Worm (Caenorhabditis elegans) whole organism, L1 larva: ENCODE results near the gene CC8.2.

Source experiments
- C34B4.2 ChIP-seq: sonication (generic microtip); optimal IDR thresholded peaks from 2 replicates; lab custom pipeline; 2017; ENCODE audit warnings: mild to moderate bottlenecking, missing genetic modification characterization, missing compliant biosample characterization
- F16B12.6 ChIP-seq: fragments of 150-350 bp; optimal IDR thresholded peaks from 2 replicates; lab custom pipeline; 2014; ENCODE audit warnings: missing biosample characterization, missing genetic modification characterization
- alr-1 ChIP-seq: fragments of 200-800 bp; sonication (Bioruptor generic); optimal IDR thresholded peaks from 2 replicates; lab custom pipeline; 2018; ENCODE audit warnings: borderline replicate concordance, mild to moderate bottlenecking, missing genetic modification characterization, missing compliant biosample characterization
- ceh-63 ChIP-seq: fragments of 200-800 bp; sonication (Bioruptor generic); optimal IDR thresholded peaks from 2 replicates; lab custom pipeline; 2018; ENCODE audit warnings: mild to moderate bottlenecking, missing genetic modification characterization, missing compliant biosample characterization
- ceh-8 ChIP-seq: fragments of 200-800 bp; sonication (Bioruptor generic); optimal IDR thresholded peaks from 2 replicates; lab custom pipeline; 2018; ENCODE audit warnings: mild to moderate bottlenecking, missing genetic modification characterization, moderate library complexity, missing compliant biosample characterization
- ceh-82 ChIP-seq, 3 experiments: fragments of 150-350 bp in 1 of 3; sonication (generic microtip) in 2 of 3; optimal IDR thresholded peaks; 2 replicates each; lab custom pipeline; 2014 to 2017; ENCODE audit warnings: missing biosample characterization in 3 of 3, missing genetic modification characterization in 3 of 3
- efl-1 ChIP-seq, 4 experiments: fragments of 150-350 bp; optimal IDR thresholded peaks in 3 of 4; peaks in 1 of 4; 1 replicate in 1 of 4; 2 replicates in 3 of 4; lab custom pipeline; 2014; ENCODE audit warnings: missing biosample characterization in 2 of 4, missing genetic modification characterization in 2 of 4, missing genetic modification reagents in 2 of 4
- efl-3 ChIP-seq: fragments of 200-800 bp; sonication (Bioruptor generic); optimal IDR thresholded peaks from 2 replicates; lab custom pipeline; 2018; ENCODE audit warnings: mild to moderate bottlenecking, missing genetic modification characterization, missing compliant biosample characterization
- egl-27 ChIP-seq, 2 experiments: fragments of 150-350 bp in 1 of 2; sonication (generic microtip); optimal IDR thresholded peaks; 3 replicates each; lab custom pipeline; 2017 to 2018; ENCODE audit warnings: missing biosample characterization in 2 of 2, missing genetic modification characterization in 2 of 2, missing genetic modification reagents in 2 of 2
- elt-2 ChIP-seq: sonication (generic microtip); optimal IDR thresholded peaks from 2 replicates; lab custom pipeline; 2016; ENCODE audit warnings: missing genetic modification characterization, mild to moderate bottlenecking, inconsistent platforms, missing compliant biosample characterization, missing genetic modification reagents
- fkh-8 ChIP-seq: sonication (generic microtip); optimal IDR thresholded peaks from 2 replicates; lab custom pipeline; 2016; ENCODE audit warnings: mild to moderate bottlenecking, missing genetic modification characterization, missing compliant biosample characterization
- hlh-17 ChIP-seq: fragments of 200-800 bp; sonication (Bioruptor generic); optimal IDR thresholded peaks from 2 replicates; lab custom pipeline; 2018; ENCODE audit warnings: missing genetic modification characterization, mild to moderate bottlenecking, missing compliant biosample characterization, moderate library complexity, borderline replicate concordance
- hpl-2 ChIP-seq: fragments of 150-350 bp; optimal IDR thresholded peaks from 2 replicates; lab custom pipeline; 2014; ENCODE audit warnings: missing biosample characterization, missing genetic modification reagents, missing genetic modification characterization
- isw-1 ChIP-seq: fragments of 200-800 bp; sonication (Bioruptor generic); IDR thresholded peaks from 2 replicates; pipeline ENCODE4 v1.3.6; 2022; ENCODE audit warnings: missing genetic modification characterization, missing compliant biosample characterization
- lin-13 ChIP-seq: fragments of 150-350 bp; optimal IDR thresholded peaks from 2 replicates; lab custom pipeline; 2014; ENCODE audit warnings: missing biosample characterization, missing genetic modification reagents, missing genetic modification characterization
- lir-3 ChIP-seq: sonication (generic microtip); optimal IDR thresholded peaks from 2 replicates; lab custom pipeline; 2016; ENCODE audit warnings: mild to moderate bottlenecking, missing genetic modification characterization, moderate library complexity, missing compliant biosample characterization; ENCODE audit not compliant: poor library complexity
- lsy-2 ChIP-seq, 2 experiments: fragments of 150-350 bp; optimal IDR thresholded peaks; 2 replicates each; lab custom pipeline; 2014; ENCODE audit warnings: missing biosample characterization in 2 of 2, missing genetic modification characterization in 2 of 2
- mdl-1 ChIP-seq, 2 experiments: fragments of 150-350 bp; optimal IDR thresholded peaks; 2 replicates each; lab custom pipeline; 2014 to 2017; ENCODE audit warnings: missing biosample characterization in 2 of 2, missing genetic modification characterization in 2 of 2, inconsistent platforms in 1 of 2
- nhr-12 ChIP-seq: sonication (generic microtip); optimal IDR thresholded peaks from 2 replicates; lab custom pipeline; 2017; ENCODE audit warnings: missing biosample characterization, missing genetic modification characterization
- nhr-28 ChIP-seq: fragments of 150-350 bp; optimal IDR thresholded peaks from 2 replicates; lab custom pipeline; 2014; ENCODE audit warnings: missing biosample characterization, missing genetic modification characterization
- nhr-47 ChIP-seq: sonication (generic microtip); optimal IDR thresholded peaks from 2 replicates; lab custom pipeline; 2016; ENCODE audit warnings: mild to moderate bottlenecking, missing genetic modification characterization, moderate library complexity, missing compliant biosample characterization
- nhr-76 ChIP-seq: sonication (generic microtip); optimal IDR thresholded peaks from 2 replicates; lab custom pipeline; 2017; ENCODE audit warnings: missing biosample characterization, missing genetic modification characterization
- nhr-85 ChIP-seq: sonication (generic microtip); peaks from one replicate; lab custom pipeline; 2016; ENCODE audit warnings: missing genetic modification characterization, inconsistent platforms, missing compliant biosample characterization
- rnt-1 ChIP-seq: sonication (generic microtip); optimal IDR thresholded peaks from 2 replicates; lab custom pipeline; 2016; ENCODE audit warnings: mild to moderate bottlenecking, missing genetic modification characterization, moderate library complexity, missing compliant biosample characterization
- skn-1 ChIP-seq: fragments of 150-350 bp; optimal IDR thresholded peaks from 2 replicates; lab custom pipeline; 2014; ENCODE audit warnings: missing biosample characterization, missing genetic modification characterization
- snpc-4 ChIP-seq: fragments of 150-350 bp; optimal IDR thresholded peaks from 2 replicates; lab custom pipeline; 2014; ENCODE audit warnings: missing biosample characterization, missing genetic modification characterization
- sptf-1 ChIP-seq: fragments of 150-350 bp; optimal IDR thresholded peaks from 2 replicates; lab custom pipeline; 2014; ENCODE audit warnings: missing biosample characterization, missing genetic modification characterization
- sup-37 ChIP-seq: fragments of 200-800 bp; sonication (Bioruptor generic); optimal IDR thresholded peaks from 2 replicates; lab custom pipeline; 2018; ENCODE audit warnings: mild to moderate bottlenecking, missing genetic modification characterization, missing compliant biosample characterization
- tlp-1 ChIP-seq: fragments of 150-350 bp; optimal IDR thresholded peaks from 2 replicates; lab custom pipeline; 2014; ENCODE audit warnings: missing biosample characterization, missing genetic modification characterization
- unc-62 ChIP-seq: fragments of 150-350 bp; optimal IDR thresholded peaks from 2 replicates; lab custom pipeline; 2014; ENCODE audit warnings: missing biosample characterization, missing genetic modification reagents, missing genetic modification characterization
- unc-86 ChIP-seq: sonication (generic microtip); optimal IDR thresholded peaks from 2 replicates; lab custom pipeline; 2016; ENCODE audit warnings: missing genetic modification characterization, missing compliant biosample characterization
- zag-1 ChIP-seq: fragments of 150-350 bp; optimal IDR thresholded peaks from 2 replicates; lab custom pipeline; 2014; ENCODE audit warnings: missing biosample characterization, missing genetic modification characterization
- zip-4 ChIP-seq: fragments of 200-800 bp; sonication (Bioruptor generic); optimal IDR thresholded peaks from 2 replicates; lab custom pipeline; 2018; ENCODE audit warnings: mild to moderate bottlenecking, missing genetic modification characterization, moderate library complexity, missing compliant biosample characterization
- ztf-11 ChIP-seq, 2 experiments: sonication (generic microtip); optimal IDR thresholded peaks; 2 replicates each; lab custom pipeline; 2016 to 2017; ENCODE audit warnings: missing genetic modification characterization in 2 of 2, missing biosample characterization in 1 of 2, missing compliant biosample characterization in 1 of 2
- ztf-4 ChIP-seq: fragments of 150-350 bp; optimal IDR thresholded peaks from 2 replicates; lab custom pipeline; 2014; ENCODE audit warnings: missing biosample characterization, missing genetic modification characterization

Gene CC8.2

ce11 chrIV:3608547-3609222 is 39.8 kb downstream of the CC8.2 start:
- TF ChIP-seq lir-3 (tag; lab: Kevin White, UChicago), result no peak
- TF ChIP-seq sup-37 (GFP tag; lab: Kevin White, UChicago), result no peak
- no peak for TF ChIP-seq nhr-28 (tag; lab: Kevin White, UChicago)
- TF ChIP-seq hpl-2 (GFP tag; lab: Kevin White, UChicago), result no peak
- TF ChIP-seq nhr-12 (tag; lab: Kevin White, UChicago), result no peak
- no peak for TF ChIP-seq ztf-4 (tag; lab: Kevin White, UChicago)
- TF ChIP-seq snpc-4 (tag; lab: Kevin White, UChicago), result no peak
- TF ChIP-seq lsy-2 (tag; optimal IDR thresholded peaks at IDR 0.05; lab: Kevin White, UChicago), result no peak
- no peak for TF ChIP-seq mdl-1 (tag; optimal IDR thresholded peaks at IDR 0.05; lab: Kevin White, UChicago)
- no peak for TF ChIP-seq unc-62 (GFP tag; lab: Kevin White, UChicago)
- TF ChIP-seq ceh-63 (GFP tag; lab: Kevin White, UChicago), result no peak
- TF ChIP-seq ztf-11 (tag; optimal IDR thresholded peaks at IDR 0.05; lab: Kevin White, UChicago), result no peak
- no peak for TF ChIP-seq elt-2
- no peak for TF ChIP-seq sptf-1 (tag; lab: Kevin White, UChicago)
- no peak for TF ChIP-seq fkh-8
- no peak for TF ChIP-seq alr-1 (tag; lab: Kevin White, UChicago)
- no peak for TF ChIP-seq egl-27 (tag; optimal IDR thresholded peaks at IDR 0.05; lab: Kevin White, UChicago)
- TF ChIP-seq tlp-1, result no peak
- TF ChIP-seq F16B12.6 (tag; lab: Kevin White, UChicago), result no peak
- TF ChIP-seq unc-86 (tag; lab: Kevin White, UChicago), result no peak
- TF ChIP-seq, all 84 proteins: peak for 0

DNA sequence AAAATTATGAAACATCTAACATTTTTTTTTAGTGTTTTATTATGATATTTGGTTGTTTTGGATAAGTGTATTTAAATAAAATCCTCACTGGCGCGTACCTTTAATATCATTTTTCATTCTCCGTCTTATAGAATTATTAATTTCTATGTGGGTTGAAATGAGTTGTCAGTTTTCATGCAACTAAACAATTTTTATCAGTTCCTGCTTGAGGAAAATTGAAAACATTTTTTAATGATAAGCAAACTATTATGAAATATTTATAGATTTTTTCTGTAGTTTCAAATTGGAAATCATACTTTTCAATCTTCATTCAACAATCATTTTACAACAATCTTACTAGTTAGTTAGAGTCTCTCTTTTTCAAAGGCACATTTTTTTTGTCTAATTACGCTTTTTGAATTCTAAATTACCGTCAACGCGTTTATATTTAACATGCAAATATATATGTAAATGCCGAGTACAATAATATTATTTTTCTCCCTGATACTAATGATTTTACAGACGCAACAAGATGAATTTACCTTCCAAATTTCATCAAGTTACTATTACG is 42.1 kb downstream of the CC8.2 start, which contains the start of the genes Y37E11B.10 and kgb-2:
Y37E11B.10 (minus strand) TSS at position 182 of the 550 bp plus-strand sequence.
kgb-2 (plus strand) TSS at position 500 of the 550 bp plus-strand sequence.
- no peak for TF ChIP-seq hlh-17
- no peak for TF ChIP-seq efl-1 (optimal IDR thresholded peaks at IDR 0.05; lab: Kevin White, UChicago)
- no peak for TF ChIP-seq efl-1 (GFP tag; optimal IDR thresholded peaks at IDR 0.05 in 1 of 2; lab: Kevin White, UChicago)
- no peak for TF ChIP-seq nhr-85 (tag; lab: Kevin White, UChicago)
- no peak for TF ChIP-seq F16B12.6 (tag; lab: Kevin White, UChicago)
- no peak for TF ChIP-seq skn-1 (tag; lab: Kevin White, UChicago)
- TF ChIP-seq rnt-1 (tag; lab: Kevin White, UChicago), result no peak
- TF ChIP-seq nhr-76 (tag; lab: Kevin White, UChicago), result no peak
- no peak for TF ChIP-seq C34B4.2
- TF ChIP-seq unc-86 (tag; lab: Kevin White, UChicago), result no peak
- no peak for TF ChIP-seq nhr-47 (tag; lab: Kevin White, UChicago)
- TF ChIP-seq, all 84 proteins: peak for 0

ce11 chrIV:3604104-3604503 is 44.4 kb downstream of the CC8.2 start:
- TF ChIP-seq elt-2 (no peak), efl-1 (optimal IDR thresholded peaks at IDR 0.05; lab: Kevin White, UChicago) (no peak), efl-1 (GFP tag; optimal IDR thresholded peaks at IDR 0.05 in 1 of 2; lab: Kevin White, UChicago) (peak in 1 of 2 experiments; percentile 69)
- TF ChIP-seq, all 84 proteins: peak for 1

DNA sequence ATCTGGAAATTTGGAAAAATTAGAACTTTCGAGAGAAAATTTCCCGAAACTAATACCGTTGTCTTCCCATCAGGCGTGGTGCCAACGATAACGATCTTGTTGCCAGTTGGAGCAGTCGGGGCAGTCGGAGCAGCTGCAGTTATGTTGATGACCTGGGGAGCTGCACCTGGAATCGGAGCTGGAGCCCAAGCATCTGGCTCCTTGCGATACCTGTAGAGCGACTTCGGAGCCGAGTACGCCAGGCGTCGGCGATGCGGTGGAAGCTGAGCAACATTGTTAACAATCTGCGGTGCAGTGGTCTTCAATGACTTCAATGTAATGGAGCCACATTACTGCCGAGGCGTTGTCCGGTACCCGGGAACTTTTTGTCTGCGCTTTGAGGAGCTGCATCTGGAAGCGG is 46.6 kb downstream of the CC8.2 start:
- no peak for TF ChIP-seq zip-4 (GFP tag; lab: Kevin White, UChicago)
- no peak for TF ChIP-seq ceh-8 (GFP tag; lab: Kevin White, UChicago)
- no peak for TF ChIP-seq zag-1 (tag; lab: Kevin White, UChicago)
- TF ChIP-seq efl-3, result no peak
- TF ChIP-seq lin-13, result no peak
- TF ChIP-seq ceh-82 (tag; optimal IDR thresholded peaks at IDR 0.05; lab: Kevin White, UChicago), result no peak
- TF ChIP-seq isw-1 (GFP tag; lab: Robert Waterston, UW), result no peak
- no peak for TF ChIP-seq alr-1 (tag; lab: Kevin White, UChicago)
